Fruit fly (Drosophila melanogaster) whole organism, prepupa: ENCODE data around the gene CG44094.

Experiments used
- CG6163 ChIP-seq: fragments of 200-800 bp; sonication (Bioruptor generic); IDR thresholded peaks from 3 replicates; pipeline ENCODE4 v1.3.6; 2022; ENCODE audit warnings: missing biosample characterization, missing genetic modification characterization
- CG8319 ChIP-seq: fragments of 200-800 bp; sonication (Bioruptor generic); optimal IDR thresholded peaks from 3 replicates; lab custom pipeline; 2016; ENCODE audit warnings: missing biosample characterization, missing genetic modification characterization
- Ets96B ChIP-seq: fragments of 200-800 bp; optimal IDR thresholded peaks from 2 replicates; lab custom pipeline; 2019; ENCODE audit warnings: missing biosample characterization, mild to moderate bottlenecking, missing genetic modification characterization, moderate library complexity
- Hr39 ChIP-seq: fragments of 200-800 bp; sonication (Bioruptor generic); optimal IDR thresholded peaks from 2 replicates; lab custom pipeline; 2016; ENCODE audit warnings: missing biosample characterization, missing genetic modification characterization
- Met ChIP-seq: fragments of 200-800 bp; sonication (Bioruptor generic); optimal IDR thresholded peaks from 3 replicates; lab custom pipeline; 2016; ENCODE audit warnings: missing biosample characterization, missing genetic modification characterization
- acj6 ChIP-seq: fragments of 200-800 bp; sonication (Bioruptor generic); optimal IDR thresholded peaks from 3 replicates; lab custom pipeline; 2016; ENCODE audit warnings: missing biosample characterization, missing genetic modification characterization
- pdm3 ChIP-seq: fragments of 200-800 bp; sonication (Bioruptor generic); optimal IDR thresholded peaks from 3 replicates; lab custom pipeline; 2016; ENCODE audit warnings: missing biosample characterization, missing genetic modification characterization

- no peak for TF ChIP-seq CG6163 (GFP tag; lab: Robert Waterston, UW)
- TF ChIP-seq Ets96B, result no peak
- TF ChIP-seq acj6, result no peak
- TF ChIP-seq Met (GFP tag; lab: Kevin White, UChicago), result no peak
- no peak for TF ChIP-seq pdm3
- TF ChIP-seq Hr39 (GFP tag; lab: Kevin White, UChicago), result no peak
- TF ChIP-seq CG8319 (GFP tag; lab: Kevin White, UChicago), result no peak
Observed at dm6 chr3R:14567796-14568195, 8.6 kb downstream of the CG44094 start.
